Fruit fly (Drosophila melanogaster) whole organism, pupa: ENCODE data around the gene Suv3.

ENCODE experiments used
- CG10348 ChIP-seq: fragments of 200-800 bp; sonication (Bioruptor generic); IDR thresholded peaks from 2 replicates; pipeline ENCODE4 v1.3.6; 2022; ENCODE audit warnings: missing biosample characterization, missing genetic modification characterization
- CG12605 ChIP-seq: fragments of 200-800 bp; sonication (Bioruptor generic); IDR thresholded peaks from 2 replicates; pipeline ENCODE4 v1.3.6; 2022; ENCODE audit warnings: missing biosample characterization, missing genetic modification characterization
- CG13204 ChIP-seq: fragments of 200-800 bp; sonication (Bioruptor generic); optimal IDR thresholded peaks from 2 replicates; lab custom pipeline; 2018; ENCODE audit warnings: missing biosample characterization, mild to moderate bottlenecking, missing genetic modification characterization, moderate library complexity
- CG14655 ChIP-seq: fragments of 200-800 bp; sonication (Bioruptor generic); optimal IDR thresholded peaks from 3 replicates; lab custom pipeline; 2017; ENCODE audit warnings: mild to moderate bottlenecking, missing biosample characterization, missing genetic modification reagents, missing genetic modification characterization
- CG15710 ChIP-seq: fragments of 200-800 bp; sonication (Bioruptor generic); optimal IDR thresholded peaks from 2 replicates; lab custom pipeline; 2018; ENCODE audit warnings: missing biosample characterization, mild to moderate bottlenecking, missing genetic modification characterization, moderate library complexity
- CG17806 ChIP-seq: fragments of 200-800 bp; sonication (Bioruptor generic); optimal IDR thresholded peaks from 2 replicates; lab custom pipeline; 2018; ENCODE audit warnings: missing biosample characterization, mild to moderate bottlenecking, missing genetic modification characterization, moderate library complexity
- CG32121 ChIP-seq: fragments of 200-800 bp; sonication (Bioruptor generic); IDR thresholded peaks from 2 replicates; pipeline ENCODE4 v1.3.6; 2022; ENCODE audit warnings: missing biosample characterization, missing genetic modification characterization
- CG34367 ChIP-seq: fragments of 200-800 bp; sonication (Bioruptor generic); optimal IDR thresholded peaks from 2 replicates; lab custom pipeline; 2018; ENCODE audit warnings: missing biosample characterization, mild to moderate bottlenecking, missing genetic modification characterization
- CG4496 ChIP-seq: fragments of 200-800 bp; sonication (Bioruptor generic); IDR thresholded peaks from 3 replicates; pipeline ENCODE4 v1.3.6; 2022; ENCODE audit warnings: missing biosample characterization, missing genetic modification characterization
- CG8159 ChIP-seq: fragments of 200-800 bp; sonication (Bioruptor generic); optimal IDR thresholded peaks from 3 replicates; lab custom pipeline; 2018; ENCODE audit warnings: missing biosample characterization, mild to moderate bottlenecking, missing genetic modification characterization, moderate library complexity
- CG8301 ChIP-seq: fragments of 200-800 bp; sonication (Bioruptor generic); optimal IDR thresholded peaks from 2 replicates; lab custom pipeline; 2018; ENCODE audit warnings: missing biosample characterization, mild to moderate bottlenecking, missing genetic modification characterization
- CG9948 ChIP-seq: fragments of 200-800 bp; sonication (Bioruptor generic); optimal IDR thresholded peaks from 2 replicates; lab custom pipeline; 2018; ENCODE audit warnings: missing biosample characterization, mild to moderate bottlenecking, missing genetic modification characterization, moderate library complexity
- D1 ChIP-seq: fragments of 200-800 bp; sonication (Bioruptor generic); optimal IDR thresholded peaks from 2 replicates; lab custom pipeline; 2018; ENCODE audit warnings: missing biosample characterization, mild to moderate bottlenecking, missing genetic modification characterization, moderate library complexity
- EcR ChIP-seq: fragments of 200-800 bp; sonication (Bioruptor generic); optimal IDR thresholded peaks from 3 replicates; lab custom pipeline; 2019; ENCODE audit warnings: missing biosample characterization, missing genetic modification characterization, mild to moderate bottlenecking, moderate library complexity, missing genetic modification reagents
- Ets98B ChIP-seq: fragments of 200-800 bp; sonication (Bioruptor generic); IDR thresholded peaks from 2 replicates; pipeline ENCODE4 v1.3.6; 2022; ENCODE audit warnings: missing biosample characterization, missing genetic modification characterization
- Pif1A ChIP-seq: fragments of 200-800 bp; sonication (Bioruptor generic); optimal IDR thresholded peaks from 3 replicates; lab custom pipeline; 2016; ENCODE audit warnings: missing biosample characterization, missing genetic modification characterization
- Pif1B ChIP-seq: fragments of 200-800 bp; sonication (Bioruptor generic); optimal IDR thresholded peaks from 3 replicates; lab custom pipeline; 2016; ENCODE audit warnings: missing biosample characterization, missing genetic modification characterization
- Snoo ChIP-seq: fragments of 200-800 bp; sonication (Bioruptor generic); optimal IDR thresholded peaks from 3 replicates; lab custom pipeline; 2017; ENCODE audit warnings: missing biosample characterization, mild to moderate bottlenecking, missing genetic modification characterization, inconsistent platforms
- fd96Ca ChIP-seq: fragments of 200-800 bp; sonication (Bioruptor generic); IDR thresholded peaks from 3 replicates; pipeline ENCODE4 v1.3.6; 2022; ENCODE audit warnings: missing biosample characterization, missing genetic modification characterization
- gl ChIP-seq: fragments of 200-800 bp; sonication (Bioruptor generic); optimal IDR thresholded peaks from 2 replicates; lab custom pipeline; 2018; ENCODE audit warnings: missing biosample characterization, mild to moderate bottlenecking, missing genetic modification characterization
- rn ChIP-seq: fragments of 200-800 bp; sonication (Bioruptor generic); IDR thresholded peaks from 2 replicates; pipeline ENCODE4 v1.3.6; 2022; ENCODE audit warnings: missing biosample characterization, missing genetic modification characterization

Suv3 gene

dm6 chr3R:4301485-4301884 lies 9.9 kb upstream of the Suv3 start:
- no peak for TF ChIP-seq CG13204 (GFP tag; lab: Kevin White, UChicago)
- TF ChIP-seq CG9948 (tag; lab: Kevin White, UChicago), result no peak
- no peak for TF ChIP-seq fd96Ca (GFP tag; lab: Robert Waterston, UW)
- no peak for TF ChIP-seq EcR
- no peak for TF ChIP-seq CG4496 (GFP tag; lab: Robert Waterston, UW)
- TF ChIP-seq Snoo (tag; lab: Kevin White, UChicago), result no peak
- no peak for TF ChIP-seq CG17806 (tag; lab: Kevin White, UChicago)
- TF ChIP-seq CG32121 (GFP tag; lab: Robert Waterston, UW), result no peak
- no peak for TF ChIP-seq CG14655
- no peak for TF ChIP-seq gl
- no peak for TF ChIP-seq Pif1A (GFP tag; lab: Kevin White, UChicago)
- TF ChIP-seq, all 21 proteins: peak for 0

- TF ChIP-seq CG17806 (tag; lab: Kevin White, UChicago) (no peak), D1 (no peak), CG13204 (GFP tag; lab: Kevin White, UChicago) (no peak), CG32121 (GFP tag; lab: Robert Waterston, UW) (no peak), CG8301 (no peak), CG10348 (GFP tag; lab: Robert Waterston, UW) (no peak), CG9948 (tag; lab: Kevin White, UChicago) (no peak), Snoo (tag; lab: Kevin White, UChicago) (peak; percentile 23), fd96Ca (GFP tag; lab: Robert Waterston, UW) (no peak), CG14655 (no peak), CG8159 (tag; lab: Kevin White, UChicago) (peak; percentile 11), CG15710 (tag; lab: Kevin White, UChicago) (no peak), CG34367 (tag; lab: Kevin White, UChicago) (no peak), Ets98B (no peak; the same call in 1 of the 2 replicates), CG4496 (GFP tag; lab: Robert Waterston, UW) (no peak), CG12605 (0 out of 2 replicates have a peak, but pooled peaks have one; percentile 41), EcR (peak; percentile 80), rn (GFP tag; lab: Robert Waterston, UW) (no peak), Pif1A (GFP tag; lab: Kevin White, UChicago) (no peak), gl (peak; percentile 34), Pif1B (no peak)
- TF ChIP-seq, all 21 proteins: peak for 5
Measured at dm6 chr3R:4307664-4308416, 3.5 kb upstream of the Suv3 start, which contains the start of gene MP1. TSS of gene MP1 (plus strand) at chr3R:4307908.

dm6 chr3R:4308708-4309107 lies 2.6 kb upstream of the Suv3 start:
- no peak for TF ChIP-seq gl
- TF ChIP-seq Ets98B, result no peak
- TF ChIP-seq Pif1B, result no peak
- no peak for TF ChIP-seq CG34367 (tag; lab: Kevin White, UChicago)
- no peak for TF ChIP-seq Snoo (tag; lab: Kevin White, UChicago)
- no peak for TF ChIP-seq CG15710 (tag; lab: Kevin White, UChicago)
- no peak for TF ChIP-seq CG8159 (tag; lab: Kevin White, UChicago)
- no peak for TF ChIP-seq Pif1A (GFP tag; lab: Kevin White, UChicago)
- TF ChIP-seq D1, result no peak
- no peak for TF ChIP-seq CG9948 (tag; lab: Kevin White, UChicago)
- TF ChIP-seq CG10348 (GFP tag; lab: Robert Waterston, UW), result no peak
- TF ChIP-seq CG8301, result no peak
- no peak for TF ChIP-seq fd96Ca (GFP tag; lab: Robert Waterston, UW)

- TF ChIP-seq CG32121 (GFP tag; lab: Robert Waterston, UW), result no peak
- TF ChIP-seq Snoo (tag; lab: Kevin White, UChicago), result no peak
- TF ChIP-seq CG9948 (tag; lab: Kevin White, UChicago), result no peak
- TF ChIP-seq EcR, result peak; percentile 32
- TF ChIP-seq Pif1A (GFP tag; lab: Kevin White, UChicago), result no peak
- no peak for TF ChIP-seq CG8159 (tag; lab: Kevin White, UChicago)
- no peak for TF ChIP-seq fd96Ca (GFP tag; lab: Robert Waterston, UW)
Measured at dm6 chr3R:4310683-4311066, 680 bp upstream of the Suv3 start, which contains the start of gene Vps24. TSS of gene Vps24 (minus strand) at chr3R:4310947.

DNA sequence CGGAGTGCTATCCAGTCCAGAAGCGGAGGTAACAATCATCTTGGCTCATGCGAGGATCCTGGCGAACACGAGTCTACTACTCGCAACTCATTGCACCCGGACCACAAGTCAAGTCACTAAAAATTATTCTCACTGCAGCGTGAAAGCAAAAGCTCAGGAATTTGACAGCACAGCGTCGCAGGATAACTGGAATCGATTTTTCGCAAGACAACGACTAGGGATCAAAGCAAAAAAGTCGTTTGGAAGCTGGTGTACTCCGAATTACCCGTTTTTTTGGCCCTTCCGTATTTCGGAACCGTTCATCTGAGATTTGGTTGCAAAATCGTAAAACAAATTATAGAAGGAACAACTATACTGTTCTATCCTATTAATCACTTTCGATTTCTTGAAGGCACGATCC lies 7.2 kb downstream of the Suv3 start:
- TF ChIP-seq CG17806 (tag; lab: Kevin White, UChicago), result no peak
- no peak for TF ChIP-seq Snoo (tag; lab: Kevin White, UChicago)
- TF ChIP-seq CG8159 (tag; lab: Kevin White, UChicago), result no peak
- TF ChIP-seq CG12605, result no peak
- TF ChIP-seq CG10348 (GFP tag; lab: Robert Waterston, UW), result no peak
- TF ChIP-seq D1, result no peak
- TF ChIP-seq CG9948 (tag; lab: Kevin White, UChicago), result no peak
- TF ChIP-seq fd96Ca (GFP tag; lab: Robert Waterston, UW), result no peak
- no peak for TF ChIP-seq CG4496 (GFP tag; lab: Robert Waterston, UW)
- TF ChIP-seq Pif1B, result no peak
- TF ChIP-seq EcR, result no peak
- TF ChIP-seq gl, result no peak
- TF ChIP-seq rn (GFP tag; lab: Robert Waterston, UW), result no peak
- TF ChIP-seq CG13204 (GFP tag; lab: Kevin White, UChicago), result no peak
- no peak for TF ChIP-seq CG14655
- no peak for TF ChIP-seq CG32121 (GFP tag; lab: Robert Waterston, UW)
- no peak for TF ChIP-seq CG8301
- TF ChIP-seq CG34367 (tag; lab: Kevin White, UChicago), result no peak

dm6 chr3R:4318999-4319398 lies 7.6 kb downstream of the Suv3 start, which contains the start of gene Syt14:
TSS of gene Syt14 (minus strand) at chr3R:4319069.
- TF ChIP-seq CG8301 (no peak), CG17806 (tag; lab: Kevin White, UChicago) (no peak), CG12605 (peak; percentile 30; the same call in 1 of the 2 replicates)
